Worm (Caenorhabditis elegans) whole organism, L1 larva: Measurements from ENCODE around the gene ugt-14.
"Not testable (repeated sequence)": the region's sequence is repeated elsewhere in the genome, so short reads cannot be mapped to it uniquely, and the experiment has no call there.

Experiments
- C16A3.4 ChIP-seq: fragments of 150-350 bp; optimal IDR thresholded peaks from 2 replicates; lab custom pipeline; 2014; ENCODE audit warnings: missing biosample characterization, missing genetic modification characterization
- C34B4.2 ChIP-seq: sonication (generic microtip); optimal IDR thresholded peaks from 2 replicates; lab custom pipeline; 2017; ENCODE audit warnings: mild to moderate bottlenecking, missing genetic modification characterization, missing compliant biosample characterization
- alr-1 ChIP-seq: fragments of 200-800 bp; sonication (Bioruptor generic); optimal IDR thresholded peaks from 2 replicates; lab custom pipeline; 2018; ENCODE audit warnings: borderline replicate concordance, mild to moderate bottlenecking, missing genetic modification characterization, missing compliant biosample characterization
- aly-2 ChIP-seq: fragments of 150-350 bp; optimal IDR thresholded peaks from 2 replicates; lab custom pipeline; 2014; ENCODE audit warnings: missing biosample characterization, missing genetic modification characterization
- ama-1 ChIP-seq: fragments of 150-350 bp; optimal IDR thresholded peaks from 2 replicates; lab custom pipeline; 2014
- ceh-63 ChIP-seq: fragments of 200-800 bp; sonication (Bioruptor generic); optimal IDR thresholded peaks from 2 replicates; lab custom pipeline; 2018; ENCODE audit warnings: mild to moderate bottlenecking, missing genetic modification characterization, missing compliant biosample characterization
- ceh-8 ChIP-seq: fragments of 200-800 bp; sonication (Bioruptor generic); optimal IDR thresholded peaks from 2 replicates; lab custom pipeline; 2018; ENCODE audit warnings: mild to moderate bottlenecking, missing genetic modification characterization, moderate library complexity, missing compliant biosample characterization
- ceh-88 ChIP-seq: fragments of 200-800 bp; sonication (Bioruptor generic); IDR thresholded peaks from 2 replicates; pipeline ENCODE4 v1.3.6; 2022; ENCODE audit warnings: missing genetic modification characterization, missing compliant biosample characterization
- ceh-90 ChIP-seq: sonication (generic microtip); optimal IDR thresholded peaks from 2 replicates; lab custom pipeline; 2016; ENCODE audit warnings: missing genetic modification characterization, missing compliant biosample characterization
- ces-1 ChIP-seq: fragments of 150-350 bp; optimal IDR thresholded peaks from 2 replicates; lab custom pipeline; 2014; ENCODE audit warnings: missing biosample characterization, missing genetic modification reagents, missing genetic modification characterization
- dpl-1 ChIP-seq, 3 experiments: fragments of 150-350 bp in 2 of 3; sonication (generic microtip) in 1 of 3; optimal IDR thresholded peaks; 2 replicates each; lab custom pipeline; 2014 to 2017; ENCODE audit warnings: missing biosample characterization in 3 of 3, missing genetic modification characterization in 3 of 3, missing genetic modification reagents in 3 of 3
- dsc-1 ChIP-seq: sonication (generic microtip); optimal IDR thresholded peaks from 2 replicates; lab custom pipeline; 2016; ENCODE audit warnings: mild to moderate bottlenecking, missing genetic modification characterization, missing compliant biosample characterization
- efl-1 ChIP-seq, 4 experiments: fragments of 150-350 bp; optimal IDR thresholded peaks in 3 of 4; peaks in 1 of 4; 1 replicate in 1 of 4; 2 replicates in 3 of 4; lab custom pipeline; 2014; ENCODE audit warnings: missing biosample characterization in 2 of 4, missing genetic modification characterization in 2 of 4, missing genetic modification reagents in 2 of 4
- fkh-10 ChIP-seq: sonication (generic microtip); optimal IDR thresholded peaks from 2 replicates; lab custom pipeline; 2017; ENCODE audit warnings: missing biosample characterization, missing genetic modification reagents, missing genetic modification characterization
- fkh-8 ChIP-seq: sonication (generic microtip); optimal IDR thresholded peaks from 2 replicates; lab custom pipeline; 2016; ENCODE audit warnings: mild to moderate bottlenecking, missing genetic modification characterization, missing compliant biosample characterization
- grh-1 ChIP-seq: fragments of 200-800 bp; sonication (Bioruptor generic); IDR thresholded peaks from 2 replicates; pipeline ENCODE4 v1.3.6; 2022; ENCODE audit warnings: missing genetic modification reagents, missing genetic modification characterization, missing compliant biosample characterization
- hlh-17 ChIP-seq: fragments of 200-800 bp; sonication (Bioruptor generic); optimal IDR thresholded peaks from 2 replicates; lab custom pipeline; 2018; ENCODE audit warnings: missing genetic modification characterization, mild to moderate bottlenecking, missing compliant biosample characterization, moderate library complexity, borderline replicate concordance
- hpl-2 ChIP-seq: fragments of 150-350 bp; optimal IDR thresholded peaks from 2 replicates; lab custom pipeline; 2014; ENCODE audit warnings: missing biosample characterization, missing genetic modification reagents, missing genetic modification characterization
- isw-1 ChIP-seq: fragments of 200-800 bp; sonication (Bioruptor generic); IDR thresholded peaks from 2 replicates; pipeline ENCODE4 v1.3.6; 2022; ENCODE audit warnings: missing genetic modification characterization, missing compliant biosample characterization
- lsy-2 ChIP-seq, 2 experiments: fragments of 150-350 bp; optimal IDR thresholded peaks; 2 replicates each; lab custom pipeline; 2014; ENCODE audit warnings: missing biosample characterization in 2 of 2, missing genetic modification characterization in 2 of 2
- mab-9 ChIP-seq: fragments of 200-800 bp; sonication (Bioruptor generic); IDR thresholded peaks from 2 replicates; pipeline ENCODE4 v1.3.6; 2022; ENCODE audit warnings: missing genetic modification reagents, missing genetic modification characterization, missing compliant biosample characterization
- mef-2 ChIP-seq: fragments of 150-350 bp; optimal IDR thresholded peaks from 2 replicates; lab custom pipeline; 2014; ENCODE audit warnings: missing biosample characterization, missing genetic modification characterization
- mep-1 ChIP-seq: fragments of 150-350 bp; optimal IDR thresholded peaks from 2 replicates; lab custom pipeline; 2014; ENCODE audit warnings: missing biosample characterization, missing genetic modification characterization
- nhr-12 ChIP-seq: sonication (generic microtip); optimal IDR thresholded peaks from 2 replicates; lab custom pipeline; 2017; ENCODE audit warnings: missing biosample characterization, missing genetic modification characterization
- nhr-19 ChIP-seq: fragments of 200-800 bp; sonication (Bioruptor generic); conservative IDR thresholded peaks from 2 replicates; pipeline ENCODE4 v1.3.6; 2022; ENCODE audit warnings: missing genetic modification characterization, missing compliant biosample characterization
- nhr-20 ChIP-seq: sonication (generic microtip); optimal IDR thresholded peaks from 2 replicates; lab custom pipeline; 2016; ENCODE audit warnings: mild to moderate bottlenecking, missing genetic modification characterization, missing compliant biosample characterization
- nhr-237 ChIP-seq: fragments of 150-350 bp; optimal IDR thresholded peaks from 2 replicates; lab custom pipeline; 2014; ENCODE audit warnings: missing biosample characterization, missing genetic modification characterization
- nhr-28 ChIP-seq: fragments of 150-350 bp; optimal IDR thresholded peaks from 2 replicates; lab custom pipeline; 2014; ENCODE audit warnings: missing biosample characterization, missing genetic modification characterization
- nhr-71 ChIP-seq: sonication (generic microtip); optimal IDR thresholded peaks from 2 replicates; lab custom pipeline; 2016; ENCODE audit warnings: mild to moderate bottlenecking, missing genetic modification characterization, moderate library complexity, missing compliant biosample characterization
- nhr-84 ChIP-seq: sonication (generic microtip); optimal IDR thresholded peaks from 2 replicates; lab custom pipeline; 2017; ENCODE audit warnings: missing biosample characterization, missing genetic modification characterization
- pqm-1 ChIP-seq: sonication (generic microtip); optimal IDR thresholded peaks from 3 replicates; lab custom pipeline; 2017; ENCODE audit warnings: missing biosample characterization, missing genetic modification characterization
- rnt-1 ChIP-seq: sonication (generic microtip); optimal IDR thresholded peaks from 2 replicates; lab custom pipeline; 2016; ENCODE audit warnings: mild to moderate bottlenecking, missing genetic modification characterization, moderate library complexity, missing compliant biosample characterization
- snpc-4 ChIP-seq: fragments of 150-350 bp; optimal IDR thresholded peaks from 2 replicates; lab custom pipeline; 2014; ENCODE audit warnings: missing biosample characterization, missing genetic modification characterization
- snu-23 ChIP-seq: sonication (generic microtip); optimal IDR thresholded peaks from 2 replicates; lab custom pipeline; 2016; ENCODE audit warnings: missing genetic modification characterization, missing compliant biosample characterization
- sox-4 ChIP-seq: sonication (generic microtip); optimal IDR thresholded peaks from 2 replicates; lab custom pipeline; 2016; ENCODE audit warnings: missing genetic modification characterization, missing compliant biosample characterization
- sptf-1 ChIP-seq: fragments of 150-350 bp; optimal IDR thresholded peaks from 2 replicates; lab custom pipeline; 2014; ENCODE audit warnings: missing biosample characterization, missing genetic modification characterization
- sup-37 ChIP-seq: fragments of 200-800 bp; sonication (Bioruptor generic); optimal IDR thresholded peaks from 2 replicates; lab custom pipeline; 2018; ENCODE audit warnings: mild to moderate bottlenecking, missing genetic modification characterization, missing compliant biosample characterization
- swsn-7 ChIP-seq: sonication (generic microtip); optimal IDR thresholded peaks from 2 replicates; lab custom pipeline; 2016; ENCODE audit warnings: missing genetic modification characterization, missing compliant biosample characterization
- unc-62 ChIP-seq: fragments of 150-350 bp; optimal IDR thresholded peaks from 2 replicates; lab custom pipeline; 2014; ENCODE audit warnings: missing biosample characterization, missing genetic modification reagents, missing genetic modification characterization
- unc-86 ChIP-seq: sonication (generic microtip); optimal IDR thresholded peaks from 2 replicates; lab custom pipeline; 2016; ENCODE audit warnings: missing genetic modification characterization, missing compliant biosample characterization
- zip-4 ChIP-seq: fragments of 200-800 bp; sonication (Bioruptor generic); optimal IDR thresholded peaks from 2 replicates; lab custom pipeline; 2018; ENCODE audit warnings: mild to moderate bottlenecking, missing genetic modification characterization, moderate library complexity, missing compliant biosample characterization

ugt-14 gene

DNA sequence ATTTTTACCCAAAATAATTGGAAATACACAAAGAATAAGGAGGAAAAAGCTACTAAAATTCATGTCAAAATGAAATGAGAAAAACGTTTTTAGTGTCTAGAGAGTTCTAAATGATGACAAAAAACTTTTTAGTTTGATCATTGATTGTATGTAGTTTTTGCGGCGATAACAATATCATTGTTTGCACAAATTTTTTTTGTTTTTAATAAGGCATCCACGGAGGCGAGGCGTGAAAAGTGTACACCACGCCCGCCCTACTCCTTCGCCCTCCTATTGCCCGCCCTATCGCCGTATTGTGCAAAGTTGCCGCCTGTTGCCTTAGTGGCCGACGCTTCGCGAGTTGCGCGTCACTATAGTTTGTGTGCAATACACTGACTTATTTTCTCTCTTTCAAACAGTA, 6.0 kb upstream of the ugt-14 start, which contains the start of gene ugt-10:
TSS of gene ugt-10 (minus strand) at position 101 of the 400 bp plus-strand sequence.
- not testable (repeated sequence) for TF ChIP-seq nhr-19; nhr-237; mep-1 (tag; lab: Kevin White, UChicago)

DNA sequence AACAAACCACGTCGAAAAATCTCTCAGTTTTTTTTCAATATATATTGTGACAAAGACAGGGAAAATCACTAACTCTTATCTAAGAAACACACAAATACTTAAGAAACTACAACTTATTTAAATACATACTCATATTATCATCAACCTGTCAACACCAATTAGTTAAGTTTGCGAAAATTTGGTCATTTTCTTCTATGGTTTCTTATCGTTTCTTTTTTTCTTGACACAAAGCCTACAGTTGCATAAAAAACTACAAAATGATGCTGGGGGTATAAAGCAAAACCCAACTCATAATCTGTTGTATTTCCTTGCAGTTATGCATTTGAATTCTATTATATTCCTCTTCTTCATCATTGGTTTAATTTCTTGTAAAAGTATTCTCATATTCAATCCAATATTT, 5.0 kb upstream of the ugt-14 start, which contains the start of gene ugt-67:
TSS of gene ugt-67 (plus strand) at position 301 of the 400 bp plus-strand sequence.
- no peak for TF ChIP-seq aly-2
- TF ChIP-seq ceh-90 = no peak
- no peak for TF ChIP-seq grh-1
- TF ChIP-seq isw-1 (GFP tag; lab: Robert Waterston, UW) = no peak
- TF ChIP-seq lsy-2 (tag; optimal IDR thresholded peaks at IDR 0.05; lab: Kevin White, UChicago) = no peak
- TF ChIP-seq sptf-1 (tag; lab: Kevin White, UChicago) = no peak
- TF ChIP-seq dsc-1 = no peak
- TF ChIP-seq rnt-1 = no peak
- no peak for TF ChIP-seq nhr-84 (tag; lab: Kevin White, UChicago)
- TF ChIP-seq hpl-2 (GFP tag; lab: Kevin White, UChicago) = no peak
- no peak for TF ChIP-seq ceh-8 (GFP tag; lab: Kevin White, UChicago)
- TF ChIP-seq snpc-4 (tag; lab: Kevin White, UChicago) = no peak
- no peak for TF ChIP-seq ces-1 (GFP tag; lab: Kevin White, UChicago)
- no peak for TF ChIP-seq ceh-88 (GFP tag; lab: Robert Waterston, UW)
- no peak for TF ChIP-seq fkh-10 (GFP tag; lab: Kevin White, UChicago)
- no peak for TF ChIP-seq sup-37 (GFP tag; lab: Kevin White, UChicago)

DNA sequence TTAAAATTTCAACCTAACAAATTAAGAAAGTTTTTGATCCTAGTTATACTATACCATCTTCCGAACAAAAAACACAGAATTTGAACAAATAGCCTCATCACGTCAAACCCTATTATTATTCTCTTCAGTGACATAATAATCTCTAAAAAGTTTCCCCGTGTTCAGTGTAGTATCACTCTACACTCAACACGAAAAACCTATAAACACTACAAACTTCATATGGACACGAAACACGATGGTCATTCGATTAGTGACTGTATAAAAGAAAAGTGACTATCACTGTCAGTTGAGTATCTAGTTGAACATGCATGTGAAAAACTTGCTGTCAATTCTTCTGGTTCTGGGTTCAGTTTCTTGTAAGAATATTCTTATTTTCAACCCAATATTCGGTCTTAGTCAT, 2.4 kb upstream of the ugt-14 start, which contains the start of gene ugt-8:
TSS of gene ugt-8 (plus strand) at position 235 of the 400 bp plus-strand sequence.
- TF ChIP-seq unc-62 (GFP tag; lab: Kevin White, UChicago) (no peak), swsn-7 (tag; lab: Kevin White, UChicago) (no peak), nhr-20 (tag; lab: Kevin White, UChicago) (peak; percentile 41), zip-4 (GFP tag; lab: Kevin White, UChicago) (no peak), unc-86 (tag; lab: Kevin White, UChicago) (no peak), nhr-71 (tag; lab: Kevin White, UChicago) (no peak), ces-1 (GFP tag; lab: Kevin White, UChicago) (no peak), mef-2 (no peak), lsy-2 (tag; optimal IDR thresholded peaks at IDR 0.05; lab: Kevin White, UChicago) (no peak), snu-23 (peak; percentile 12), dpl-1 (GFP tag; optimal IDR thresholded peaks at IDR 0.05; lab: Kevin White, UChicago) (no peak), mab-9 (no peak), C34B4.2 (tag; lab: Kevin White, UChicago) (no peak), fkh-8 (tag; lab: Kevin White, UChicago) (no peak), ama-1 (lab: Kevin White, UChicago) (no peak), ceh-63 (no peak), nhr-12 (tag; lab: Kevin White, UChicago) (no peak), pqm-1 (no peak), C16A3.4 (tag; lab: Kevin White, UChicago) (no peak), sox-4 (tag; lab: Kevin White, UChicago) (no peak), efl-1 (optimal IDR thresholded peaks at IDR 0.05; lab: Kevin White, UChicago) (no peak), efl-1 (GFP tag; optimal IDR thresholded peaks at IDR 0.05 in 1 of 2; lab: Kevin White, UChicago) (peak in 1 of 2 experiments; percentile 53), hlh-17 (GFP tag; lab: Kevin White, UChicago) (no peak), alr-1 (tag; lab: Kevin White, UChicago) (no peak), nhr-28 (tag; lab: Kevin White, UChicago) (no peak)
